Worm (Caenorhabditis elegans) whole organism, L1 larva: ENCODE measurements around the gene K12B6.4.
A peak's percentile ranks its signal among the peaks of the same experiment; 100 is the strongest.

Source experiments
- C04F5.9 ChIP-seq: sonication (generic microtip); optimal IDR thresholded peaks from 2 replicates; lab custom pipeline; 2016; ENCODE audit warnings: missing genetic modification characterization, missing compliant biosample characterization
- C16A3.4 ChIP-seq: fragments of 150-350 bp; optimal IDR thresholded peaks from 2 replicates; lab custom pipeline; 2014; ENCODE audit warnings: missing biosample characterization, missing genetic modification characterization
- Y116A8C.19 ChIP-seq: sonication (generic microtip); optimal IDR thresholded peaks from 2 replicates; lab custom pipeline; 2016; ENCODE audit warnings: missing compliant biosample characterization, missing genetic modification characterization, borderline replicate concordance
- aha-1 ChIP-seq: fragments of 150-350 bp; optimal IDR thresholded peaks from 2 replicates; lab custom pipeline; 2014; ENCODE audit warnings: missing biosample characterization, missing genetic modification characterization
- alr-1 ChIP-seq: fragments of 200-800 bp; sonication (Bioruptor generic); optimal IDR thresholded peaks from 2 replicates; lab custom pipeline; 2018; ENCODE audit warnings: borderline replicate concordance, mild to moderate bottlenecking, missing genetic modification characterization, missing compliant biosample characterization
- aly-2 ChIP-seq: fragments of 150-350 bp; optimal IDR thresholded peaks from 2 replicates; lab custom pipeline; 2014; ENCODE audit warnings: missing biosample characterization, missing genetic modification characterization
- ama-1 ChIP-seq: fragments of 150-350 bp; optimal IDR thresholded peaks from 2 replicates; lab custom pipeline; 2014
- blmp-1 ChIP-seq: fragments of 150-350 bp; optimal IDR thresholded peaks from 2 replicates; lab custom pipeline; 2014; ENCODE audit warnings: missing biosample characterization, missing genetic modification characterization
- ceh-82 ChIP-seq, 3 experiments: fragments of 150-350 bp in 1 of 3; sonication (generic microtip) in 2 of 3; optimal IDR thresholded peaks; 2 replicates each; lab custom pipeline; 2014 to 2017; ENCODE audit warnings: missing biosample characterization in 3 of 3, missing genetic modification characterization in 3 of 3
- dpl-1 ChIP-seq, 3 experiments: fragments of 150-350 bp in 2 of 3; sonication (generic microtip) in 1 of 3; optimal IDR thresholded peaks; 2 replicates each; lab custom pipeline; 2014 to 2017; ENCODE audit warnings: missing biosample characterization in 3 of 3, missing genetic modification characterization in 3 of 3, missing genetic modification reagents in 3 of 3
- dsc-1 ChIP-seq: sonication (generic microtip); optimal IDR thresholded peaks from 2 replicates; lab custom pipeline; 2016; ENCODE audit warnings: mild to moderate bottlenecking, missing genetic modification characterization, missing compliant biosample characterization
- egl-13 ChIP-seq: sonication (generic microtip); optimal IDR thresholded peaks from 2 replicates; lab custom pipeline; 2016; ENCODE audit warnings: missing genotype, missing genetic modification reagents, missing genetic modification characterization, missing compliant biosample characterization
- elt-2 ChIP-seq: sonication (generic microtip); optimal IDR thresholded peaks from 2 replicates; lab custom pipeline; 2016; ENCODE audit warnings: missing genetic modification characterization, mild to moderate bottlenecking, inconsistent platforms, missing compliant biosample characterization, missing genetic modification reagents
- elt-3 ChIP-seq, 6 experiments: fragments of 150-350 bp in 1 of 6; sonication (generic microtip); optimal IDR thresholded peaks; 2 replicates each; lab custom pipeline; 2017 to 2018; ENCODE audit warnings: missing biosample characterization in 6 of 6, missing genetic modification characterization in 6 of 6, inconsistent platforms in 1 of 6
- grh-1 ChIP-seq: fragments of 200-800 bp; sonication (Bioruptor generic); IDR thresholded peaks from 2 replicates; pipeline ENCODE4 v1.3.6; 2022; ENCODE audit warnings: missing genetic modification reagents, missing genetic modification characterization, missing compliant biosample characterization
- hlh-17 ChIP-seq: fragments of 200-800 bp; sonication (Bioruptor generic); optimal IDR thresholded peaks from 2 replicates; lab custom pipeline; 2018; ENCODE audit warnings: missing genetic modification characterization, mild to moderate bottlenecking, missing compliant biosample characterization, moderate library complexity, borderline replicate concordance
- hlh-4 ChIP-seq: sonication (generic microtip); optimal IDR thresholded peaks from 2 replicates; lab custom pipeline; 2016; ENCODE audit warnings: mild to moderate bottlenecking, missing genetic modification characterization, missing compliant biosample characterization
- hpl-2 ChIP-seq: fragments of 150-350 bp; optimal IDR thresholded peaks from 2 replicates; lab custom pipeline; 2014; ENCODE audit warnings: missing biosample characterization, missing genetic modification reagents, missing genetic modification characterization
- isw-1 ChIP-seq: fragments of 200-800 bp; sonication (Bioruptor generic); IDR thresholded peaks from 2 replicates; pipeline ENCODE4 v1.3.6; 2022; ENCODE audit warnings: missing genetic modification characterization, missing compliant biosample characterization
- jun-1 ChIP-seq: fragments of 150-350 bp; optimal IDR thresholded peaks from 2 replicates; lab custom pipeline; 2014; ENCODE audit warnings: missing biosample characterization, missing genetic modification reagents, missing genetic modification characterization
- lin-13 ChIP-seq: fragments of 150-350 bp; optimal IDR thresholded peaks from 2 replicates; lab custom pipeline; 2014; ENCODE audit warnings: missing biosample characterization, missing genetic modification reagents, missing genetic modification characterization
- lin-14 ChIP-seq: fragments of 200-800 bp; sonication (Bioruptor generic); optimal IDR thresholded peaks from 2 replicates; lab custom pipeline; 2018; ENCODE audit warnings: mild to moderate bottlenecking, missing genetic modification characterization, moderate library complexity, missing compliant biosample characterization
- lin-35 ChIP-seq, 2 experiments: fragments of 150-350 bp; optimal IDR thresholded peaks; 2 replicates each; lab custom pipeline; 2014; ENCODE audit warnings: missing biosample characterization in 2 of 2, missing genetic modification characterization in 2 of 2, missing genetic modification reagents in 2 of 2
- lin-39 ChIP-seq: fragments of 150-350 bp; optimal IDR thresholded peaks from 2 replicates; lab custom pipeline; 2014; ENCODE audit warnings: missing biosample characterization, missing genetic modification reagents, missing genetic modification characterization
- lir-3 ChIP-seq: sonication (generic microtip); optimal IDR thresholded peaks from 2 replicates; lab custom pipeline; 2016; ENCODE audit warnings: mild to moderate bottlenecking, missing genetic modification characterization, moderate library complexity, missing compliant biosample characterization; ENCODE audit not compliant: poor library complexity
- mdl-1 ChIP-seq, 2 experiments: fragments of 150-350 bp; optimal IDR thresholded peaks; 2 replicates each; lab custom pipeline; 2014 to 2017; ENCODE audit warnings: missing biosample characterization in 2 of 2, missing genetic modification characterization in 2 of 2, inconsistent platforms in 1 of 2
- mep-1 ChIP-seq: fragments of 150-350 bp; optimal IDR thresholded peaks from 2 replicates; lab custom pipeline; 2014; ENCODE audit warnings: missing biosample characterization, missing genetic modification characterization
- nhr-11 ChIP-seq: fragments of 150-350 bp; optimal IDR thresholded peaks from 2 replicates; lab custom pipeline; 2014; ENCODE audit warnings: missing biosample characterization, missing genetic modification characterization
- nhr-19 ChIP-seq: fragments of 200-800 bp; sonication (Bioruptor generic); conservative IDR thresholded peaks from 2 replicates; pipeline ENCODE4 v1.3.6; 2022; ENCODE audit warnings: missing genetic modification characterization, missing compliant biosample characterization
- nhr-20 ChIP-seq: sonication (generic microtip); optimal IDR thresholded peaks from 2 replicates; lab custom pipeline; 2016; ENCODE audit warnings: mild to moderate bottlenecking, missing genetic modification characterization, missing compliant biosample characterization
- nhr-28 ChIP-seq: fragments of 150-350 bp; optimal IDR thresholded peaks from 2 replicates; lab custom pipeline; 2014; ENCODE audit warnings: missing biosample characterization, missing genetic modification characterization
- nhr-71 ChIP-seq: sonication (generic microtip); optimal IDR thresholded peaks from 2 replicates; lab custom pipeline; 2016; ENCODE audit warnings: mild to moderate bottlenecking, missing genetic modification characterization, moderate library complexity, missing compliant biosample characterization
- nhr-77 ChIP-seq: fragments of 150-350 bp; optimal IDR thresholded peaks from 2 replicates; lab custom pipeline; 2014; ENCODE audit warnings: missing biosample characterization, missing genetic modification characterization
- nhr-90 ChIP-seq: sonication (generic microtip); optimal IDR thresholded peaks from 2 replicates; lab custom pipeline; 2016; ENCODE audit warnings: mild to moderate bottlenecking, missing genetic modification characterization, missing compliant biosample characterization; ENCODE audit not compliant: poor library complexity
- pag-3 ChIP-seq: sonication (generic microtip); optimal IDR thresholded peaks from 2 replicates; lab custom pipeline; 2017; ENCODE audit warnings: missing genetic modification characterization, mild to moderate bottlenecking, missing compliant biosample characterization, antibody characterized with exemption, borderline replicate concordance; ENCODE audit not compliant: insufficient read depth
- pqm-1 ChIP-seq: sonication (generic microtip); optimal IDR thresholded peaks from 3 replicates; lab custom pipeline; 2017; ENCODE audit warnings: missing biosample characterization, missing genetic modification characterization
- rnt-1 ChIP-seq: sonication (generic microtip); optimal IDR thresholded peaks from 2 replicates; lab custom pipeline; 2016; ENCODE audit warnings: mild to moderate bottlenecking, missing genetic modification characterization, moderate library complexity, missing compliant biosample characterization
- snu-23 ChIP-seq: sonication (generic microtip); optimal IDR thresholded peaks from 2 replicates; lab custom pipeline; 2016; ENCODE audit warnings: missing genetic modification characterization, missing compliant biosample characterization
- sox-4 ChIP-seq: sonication (generic microtip); optimal IDR thresholded peaks from 2 replicates; lab custom pipeline; 2016; ENCODE audit warnings: missing genetic modification characterization, missing compliant biosample characterization
- sup-37 ChIP-seq: fragments of 200-800 bp; sonication (Bioruptor generic); optimal IDR thresholded peaks from 2 replicates; lab custom pipeline; 2018; ENCODE audit warnings: mild to moderate bottlenecking, missing genetic modification characterization, missing compliant biosample characterization
- unc-130 ChIP-seq: fragments of 150-350 bp; optimal IDR thresholded peaks from 2 replicates; lab custom pipeline; 2017; ENCODE audit warnings: missing biosample characterization, missing genetic modification characterization, inconsistent platforms
- unc-30 ChIP-seq: sonication (generic microtip); optimal IDR thresholded peaks from 2 replicates; lab custom pipeline; 2017; ENCODE audit warnings: missing biosample characterization, missing genetic modification characterization
- unc-86 ChIP-seq: sonication (generic microtip); optimal IDR thresholded peaks from 2 replicates; lab custom pipeline; 2016; ENCODE audit warnings: missing genetic modification characterization, missing compliant biosample characterization
- unc-98 ChIP-seq: fragments of 200-800 bp; sonication (Bioruptor generic); IDR thresholded peaks from 2 replicates; pipeline ENCODE4 v1.3.6; 2022; ENCODE audit warnings: missing genetic modification characterization, missing compliant biosample characterization
- xbp-1 ChIP-seq: sonication (generic microtip); optimal IDR thresholded peaks from 2 replicates; lab custom pipeline; 2016; ENCODE audit warnings: missing genetic modification characterization, missing compliant biosample characterization
- zag-1 ChIP-seq: fragments of 150-350 bp; optimal IDR thresholded peaks from 2 replicates; lab custom pipeline; 2014; ENCODE audit warnings: missing biosample characterization, missing genetic modification characterization
- ztf-11 ChIP-seq, 2 experiments: sonication (generic microtip); optimal IDR thresholded peaks; 2 replicates each; lab custom pipeline; 2016 to 2017; ENCODE audit warnings: missing genetic modification characterization in 2 of 2, missing biosample characterization in 1 of 2, missing compliant biosample characterization in 1 of 2
- ztf-4 ChIP-seq: fragments of 150-350 bp; optimal IDR thresholded peaks from 2 replicates; lab custom pipeline; 2014; ENCODE audit warnings: missing biosample characterization, missing genetic modification characterization

Gene K12B6.4

ce11 chrV:6244631-6245030, 36.4 kb downstream of the K12B6.4 start (continued):
- TF ChIP-seq nhr-20 (peak; percentile 27), aly-2 (tag; lab: Kevin White, UChicago) (no peak), pag-3 (tag; lab: Kevin White, UChicago) (no peak), pqm-1 (tag; lab: Kevin White, UChicago) (no peak), C04F5.9 (tag; lab: Kevin White, UChicago) (no peak), mdl-1 (tag; optimal IDR thresholded peaks at IDR 0.05; lab: Kevin White, UChicago) (no peak), ama-1 (no peak), zag-1 (tag; lab: Kevin White, UChicago) (no peak), xbp-1 (tag; lab: Kevin White, UChicago) (no peak), rnt-1 (no peak), lin-35 (GFP tag; optimal IDR thresholded peaks at IDR 0.05; lab: Kevin White, UChicago) (no peak), elt-2 (tag; lab: Kevin White, UChicago) (no peak), nhr-11 (tag; lab: Kevin White, UChicago) (peak; percentile 2), lir-3 (no peak), jun-1 (tag; lab: Kevin White, UChicago) (no peak), aha-1 (tag; lab: Kevin White, UChicago) (no peak), mep-1 (tag; lab: Kevin White, UChicago) (no peak), nhr-90 (tag; lab: Kevin White, UChicago) (no peak), hpl-2 (no peak), nhr-77 (tag; lab: Kevin White, UChicago) (no peak), snu-23 (GFP tag; lab: Kevin White, UChicago) (no peak), unc-130 (no peak), ztf-4 (tag; lab: Kevin White, UChicago) (no peak), egl-13 (tag; lab: Kevin White, UChicago) (peak; percentile 71), hlh-17 (no peak), hlh-4 (peak; percentile 35), dpl-1 (GFP tag; optimal IDR thresholded peaks at IDR 0.05; lab: Kevin White, UChicago) (no peak), grh-1 (GFP tag; lab: Robert Waterston, UW) (no peak), lin-14 (GFP tag; lab: Kevin White, UChicago) (peak; percentile 79), nhr-71 (tag; lab: Kevin White, UChicago) (peak; percentile 69)

ce11 chrV:6243260-6243659, 37.8 kb downstream of the K12B6.4 start:
- peak in 1 of 2 experiments; percentile 14 for TF ChIP-seq mdl-1 (tag; optimal IDR thresholded peaks at IDR 0.05; lab: Kevin White, UChicago)
- peak; percentile 65 for TF ChIP-seq nhr-20
- no peak for TF ChIP-seq unc-86 (tag; lab: Kevin White, UChicago)
- TF ChIP-seq pag-3 (tag; lab: Kevin White, UChicago), result no peak
- TF ChIP-seq nhr-11 (tag; lab: Kevin White, UChicago), result no peak
- peak; percentile 46 for TF ChIP-seq nhr-90 (tag; lab: Kevin White, UChicago)
- TF ChIP-seq xbp-1 (tag; lab: Kevin White, UChicago), result no peak
- no peak for TF ChIP-seq isw-1 (GFP tag; lab: Robert Waterston, UW)
- no peak for TF ChIP-seq ceh-82 (tag; optimal IDR thresholded peaks at IDR 0.05; lab: Kevin White, UChicago)
- TF ChIP-seq dsc-1 (tag; lab: Kevin White, UChicago), result no peak
- TF ChIP-seq nhr-19 (GFP tag; lab: Robert Waterston, UW), result peak; percentile 18; the same call in 1 of the 2 replicates
- peak; percentile 52 for TF ChIP-seq unc-130
- peak; percentile 57 for TF ChIP-seq nhr-71 (tag; lab: Kevin White, UChicago)
- TF ChIP-seq elt-2 (tag; lab: Kevin White, UChicago), result peak; percentile 88
- TF ChIP-seq lir-3, result no peak
- TF ChIP-seq nhr-28 (tag; lab: Kevin White, UChicago), result no peak
- no peak for TF ChIP-seq mep-1 (tag; lab: Kevin White, UChicago)
- TF ChIP-seq hlh-17, result no peak
- TF ChIP-seq lin-39 (tag; lab: Kevin White, UChicago), result no peak
- no peak for TF ChIP-seq sox-4 (tag; lab: Kevin White, UChicago)
- TF ChIP-seq Y116A8C.19 (tag; lab: Kevin White, UChicago), result no peak
- peak in 2 of 6 experiments; percentile 51 for TF ChIP-seq elt-3 (tag; optimal IDR thresholded peaks at IDR 0.05; lab: Kevin White, UChicago)
- TF ChIP-seq sup-37 (GFP tag; lab: Kevin White, UChicago), result no peak
- TF ChIP-seq blmp-1, result peak; percentile 87
- TF ChIP-seq snu-23 (GFP tag; lab: Kevin White, UChicago), result peak; percentile 23
- TF ChIP-seq ama-1, result no peak
- no peak for TF ChIP-seq unc-98 (GFP tag; lab: Robert Waterston, UW)
- TF ChIP-seq lin-13 (GFP tag; lab: Kevin White, UChicago), result no peak
- peak; percentile 69 for TF ChIP-seq lin-14 (GFP tag; lab: Kevin White, UChicago)
- TF ChIP-seq alr-1 (tag; lab: Kevin White, UChicago), result no peak
- TF ChIP-seq nhr-77 (tag; lab: Kevin White, UChicago), result no peak
- TF ChIP-seq ztf-11 (tag; optimal IDR thresholded peaks at IDR 0.05; lab: Kevin White, UChicago), result no peak
- TF ChIP-seq C16A3.4 (tag; lab: Kevin White, UChicago), result no peak
- TF ChIP-seq unc-30 (tag; lab: Kevin White, UChicago), result no peak
- TF ChIP-seq zag-1 (tag; lab: Kevin White, UChicago), result no peak
